Worm (Caenorhabditis elegans) whole organism, L4 larva: ENCODE data around the gene hhat-2.

ENCODE experiments used
- F37D6.2 ChIP-seq: sonication (generic microtip); optimal IDR thresholded peaks from 2 replicates; lab custom pipeline; 2016; ENCODE audit warnings: mild to moderate bottlenecking, missing genetic modification characterization, missing compliant biosample characterization
- F49E8.2 ChIP-seq: sonication (generic microtip); optimal IDR thresholded peaks from 2 replicates; lab custom pipeline; 2016; ENCODE audit warnings: missing compliant biosample characterization, mild to moderate bottlenecking, missing genetic modification characterization, borderline replicate concordance
- T20F7.1 ChIP-seq: fragments of 200-800 bp; sonication (Bioruptor generic); optimal IDR thresholded peaks from 2 replicates; lab custom pipeline; 2018; ENCODE audit warnings: mild to moderate bottlenecking, missing genetic modification characterization, missing compliant biosample characterization
- Y105C5A.15 ChIP-seq: fragments of 200-800 bp; sonication (Bioruptor generic); IDR thresholded peaks from 2 replicates; pipeline ENCODE4 v1.3.6; 2022; ENCODE audit warnings: missing genetic modification characterization, missing compliant biosample characterization
- Y48G9A.11 ChIP-seq: fragments of 200-800 bp; sonication (Bioruptor generic); IDR thresholded peaks from 2 replicates; pipeline ENCODE4 v1.3.6; 2022; ENCODE audit warnings: missing genetic modification reagents, missing genetic modification characterization, missing compliant biosample characterization
- aha-1 ChIP-seq: fragments of 150-350 bp; peaks from one replicate; lab custom pipeline; 2014; ENCODE audit warnings: missing biosample characterization, missing genetic modification characterization
- attf-4 ChIP-seq: sonication (generic microtip); optimal IDR thresholded peaks from 3 replicates; lab custom pipeline; 2017; ENCODE audit warnings: missing biosample characterization, missing genetic modification characterization
- ceh-82 ChIP-seq: sonication (generic microtip); optimal IDR thresholded peaks from 2 replicates; lab custom pipeline; 2017; ENCODE audit warnings: missing biosample characterization, missing genetic modification characterization
- ces-1 ChIP-seq: fragments of 150-350 bp; sonication (generic microtip); optimal IDR thresholded peaks from 4 replicates; lab custom pipeline; 2014; ENCODE audit warnings: missing biosample characterization, missing genetic modification reagents, missing genetic modification characterization
- daf-16 ChIP-seq, 3 experiments: sonication (generic microtip); optimal IDR thresholded peaks; 2 replicates each; lab custom pipeline; 2016 to 2017; ENCODE audit warnings: missing genetic modification characterization in 3 of 3, missing genetic modification reagents in 3 of 3, mild to moderate bottlenecking in 2 of 3, missing compliant biosample characterization in 2 of 3, missing biosample characterization in 1 of 3, moderate library complexity in 1 of 3
- dmd-6 ChIP-seq: fragments of 200-800 bp; sonication (Bioruptor generic); IDR thresholded peaks from 2 replicates; pipeline ENCODE4 v1.3.6; 2022; ENCODE audit warnings: missing genetic modification reagents, missing genetic modification characterization, missing compliant biosample characterization
- dmd-9 ChIP-seq: fragments of 200-800 bp; sonication (Bioruptor generic); IDR thresholded peaks from 2 replicates; pipeline ENCODE4 v1.3.6; 2022; ENCODE audit warnings: missing genetic modification reagents, missing genetic modification characterization, missing compliant biosample characterization
- dve-1 ChIP-seq: sonication (generic microtip); optimal IDR thresholded peaks from 2 replicates; lab custom pipeline; 2017; ENCODE audit warnings: antibody characterized with exemption, mild to moderate bottlenecking, missing genetic modification characterization, missing compliant biosample characterization; ENCODE audit not compliant: insufficient read depth
- egl-27 ChIP-seq: sonication (generic microtip); optimal IDR thresholded peaks from 3 replicates; lab custom pipeline; 2017; ENCODE audit warnings: missing biosample characterization, missing genetic modification reagents, missing genetic modification characterization
- gei-8 ChIP-seq: fragments of 200-800 bp; sonication (Bioruptor generic); optimal IDR thresholded peaks from 2 replicates; lab custom pipeline; 2018; ENCODE audit warnings: mild to moderate bottlenecking, missing genetic modification characterization, missing compliant biosample characterization
- hif-1 ChIP-seq, 2 experiments: sonication (generic microtip); optimal IDR thresholded peaks; 2 replicates each; lab custom pipeline; 2016 to 2017; ENCODE audit warnings: missing compliant biosample characterization in 2 of 2, missing genetic modification characterization in 2 of 2, missing genetic modification reagents in 2 of 2, missing genotype in 2 of 2, mild to moderate bottlenecking in 1 of 2
- hlh-30 ChIP-seq: sonication (generic microtip); optimal IDR thresholded peaks from 2 replicates; lab custom pipeline; 2017; ENCODE audit warnings: antibody characterized with exemption, mild to moderate bottlenecking, missing genetic modification characterization, missing compliant biosample characterization; ENCODE audit not compliant: insufficient read depth
- hmg-1.1 ChIP-seq: fragments of 200-800 bp; sonication (Bioruptor generic); IDR thresholded peaks from 2 replicates; pipeline ENCODE4 v1.3.6; 2022; ENCODE audit warnings: missing genetic modification reagents, missing genetic modification characterization, missing compliant biosample characterization
- lin-38 ChIP-seq: fragments of 200-800 bp; sonication (Bioruptor generic); IDR thresholded peaks from 2 replicates; pipeline ENCODE4 v1.3.6; 2022; ENCODE audit warnings: missing genetic modification reagents, missing genetic modification characterization, missing compliant biosample characterization
- lsy-2 ChIP-seq, 2 experiments: fragments of 150-350 bp in 1 of 2; sonication (generic microtip) in 1 of 2; optimal IDR thresholded peaks; 2 replicates each; lab custom pipeline; 2014 to 2017; ENCODE audit warnings: missing biosample characterization in 2 of 2, missing genetic modification characterization in 2 of 2
- madf-9 ChIP-seq: fragments of 200-800 bp; sonication (Bioruptor generic); conservative IDR thresholded peaks from 2 replicates; pipeline ENCODE4 v1.3.6; 2022; ENCODE audit warnings: missing genetic modification reagents, missing genetic modification characterization, missing compliant biosample characterization
- mep-1 ChIP-seq: fragments of 150-350 bp; sonication (generic microtip); optimal IDR thresholded peaks from 3 replicates; lab custom pipeline; 2014; ENCODE audit warnings: missing biosample characterization, missing genetic modification characterization
- mxl-2 ChIP-seq: fragments of 200-800 bp; sonication (Bioruptor generic); conservative IDR thresholded peaks from 2 replicates; pipeline ENCODE4 v1.3.6; 2022; ENCODE audit warnings: missing genetic modification reagents, missing genetic modification characterization, missing compliant biosample characterization
- nhr-10 ChIP-seq: fragments of 150-350 bp; optimal IDR thresholded peaks from 2 replicates; lab custom pipeline; 2014; ENCODE audit warnings: missing biosample characterization, missing genetic modification characterization
- nhr-11 ChIP-seq: fragments of 150-350 bp; optimal IDR thresholded peaks from 2 replicates; lab custom pipeline; 2014; ENCODE audit warnings: missing biosample characterization, missing genetic modification characterization
- nhr-28 ChIP-seq: fragments of 150-350 bp; optimal IDR thresholded peaks from 2 replicates; lab custom pipeline; 2014; ENCODE audit warnings: missing biosample characterization, missing genetic modification characterization
- nhr-6 ChIP-seq: fragments of 150-350 bp; optimal IDR thresholded peaks from 2 replicates; lab custom pipeline; 2014; ENCODE audit warnings: missing biosample characterization, missing genetic modification characterization
- php-3 ChIP-seq: fragments of 200-800 bp; sonication (Bioruptor generic); IDR thresholded peaks from 2 replicates; pipeline ENCODE4 v1.3.6; 2022; ENCODE audit warnings: missing genetic modification reagents, missing genetic modification characterization, missing compliant biosample characterization
- set-16 ChIP-seq: fragments of 200-800 bp; sonication (Bioruptor generic); IDR thresholded peaks from 2 replicates; pipeline ENCODE4 v1.3.6; 2022; ENCODE audit warnings: missing genetic modification reagents, missing genetic modification characterization, missing compliant biosample characterization
- snpc-1.2 ChIP-seq: fragments of 200-800 bp; sonication (Bioruptor generic); IDR thresholded peaks from 2 replicates; pipeline ENCODE4 v1.3.6; 2022; ENCODE audit warnings: missing genetic modification reagents, missing genetic modification characterization, missing compliant biosample characterization
- spr-1 ChIP-seq: sonication (generic microtip); optimal IDR thresholded peaks from 2 replicates; lab custom pipeline; 2016; ENCODE audit warnings: mild to moderate bottlenecking, missing genetic modification characterization, missing compliant biosample characterization
- unc-39 ChIP-seq: sonication (generic microtip); optimal IDR thresholded peaks from 2 replicates; lab custom pipeline; 2017; ENCODE audit warnings: missing biosample characterization, missing genetic modification characterization
- unc-62 ChIP-seq, 3 experiments: fragments of 150-350 bp in 1 of 3; sonication (generic microtip); optimal IDR thresholded peaks in 2 of 3; peaks in 1 of 3; 1 replicate in 1 of 3; 2 replicates in 2 of 3; lab custom pipeline; 2014 to 2017; ENCODE audit warnings: missing biosample characterization in 3 of 3, missing genetic modification characterization in 3 of 3, missing genetic modification reagents in 3 of 3, missing genotype in 1 of 3
- vab-7 ChIP-seq: fragments of 200-800 bp; sonication (Bioruptor generic); IDR thresholded peaks from 2 replicates; pipeline ENCODE4 v1.3.6; 2022; ENCODE audit warnings: missing genetic modification reagents, missing genetic modification characterization, missing compliant biosample characterization
- zfp-2 ChIP-seq: sonication (generic microtip); optimal IDR thresholded peaks from 2 replicates; lab custom pipeline; 2016; ENCODE audit warnings: mild to moderate bottlenecking, missing genetic modification characterization, missing compliant biosample characterization
- zfp-3 ChIP-seq: fragments of 200-800 bp; sonication (Bioruptor generic); conservative IDR thresholded peaks from 2 replicates; pipeline ENCODE4 v1.3.6; 2022; ENCODE audit warnings: missing genetic modification reagents, missing genetic modification characterization, missing compliant biosample characterization

Gene hhat-2

ce11 chrIV:14836885-14837284 lies 8.0 kb upstream of the hhat-2 start, which contains the start of gene Y57G11C.22:
Y57G11C.22 (plus strand) TSS chrIV:14837211.
- TF ChIP-seq snpc-1.2 (GFP tag; lab: Robert Waterston, UW): no peak
- TF ChIP-seq T20F7.1: no peak
- TF ChIP-seq F37D6.2 (tag; lab: Kevin White, UChicago): no peak
- TF ChIP-seq nhr-10 (tag; lab: Kevin White, UChicago): no peak
- no peak for TF ChIP-seq zfp-2 (tag; lab: Kevin White, UChicago)
- no peak for TF ChIP-seq dmd-6 (GFP tag; lab: Robert Waterston, UW)
- TF ChIP-seq hmg-1.1: peak; percentile 65
- no peak for TF ChIP-seq egl-27 (tag; lab: Kevin White, UChicago)
- no peak for TF ChIP-seq daf-16 (GFP tag; optimal IDR thresholded peaks at IDR 0.05; lab: Kevin White, UChicago)
- peak; percentile 28 for TF ChIP-seq daf-16 (tag; optimal IDR thresholded peaks at IDR 0.05; lab: Kevin White, UChicago)
- peak; percentile 10 for TF ChIP-seq hlh-30 (tag; lab: Kevin White, UChicago)
- TF ChIP-seq nhr-28 (tag; lab: Kevin White, UChicago): no peak
- peak in 1 of 2 experiments; percentile 47 for TF ChIP-seq lsy-2 (tag; optimal IDR thresholded peaks at IDR 0.05; lab: Kevin White, UChicago)
- TF ChIP-seq ceh-82 (tag; lab: Kevin White, UChicago): no peak
- TF ChIP-seq F49E8.2: no peak
- no peak for TF ChIP-seq nhr-11
- TF ChIP-seq aha-1 (tag; lab: Kevin White, UChicago): peak; percentile 83
- TF ChIP-seq mep-1 (tag; lab: Kevin White, UChicago): no peak

- no peak for TF ChIP-seq lin-38
- TF ChIP-seq attf-4: no peak
- no peak for TF ChIP-seq nhr-6 (tag; lab: Kevin White, UChicago)
- TF ChIP-seq dmd-9 (GFP tag; lab: Robert Waterston, UW): no peak
- no peak for TF ChIP-seq nhr-11
- no peak for TF ChIP-seq gei-8
- TF ChIP-seq ces-1: no peak
- TF ChIP-seq spr-1 (tag; lab: Kevin White, UChicago): no peak
- no peak for TF ChIP-seq Y48G9A.11 (GFP tag; lab: Robert Waterston, UW)
- 0 out of 2 replicates have a peak, but pooled peaks have one; percentile 17 for TF ChIP-seq php-3 (GFP tag; lab: Robert Waterston, UW)
- no peak for TF ChIP-seq set-16 (GFP tag; lab: Robert Waterston, UW)
- no peak for TF ChIP-seq daf-16 (GFP tag; optimal IDR thresholded peaks at IDR 0.05; lab: Kevin White, UChicago)
- peak; percentile 28 for TF ChIP-seq daf-16 (tag; optimal IDR thresholded peaks at IDR 0.05; lab: Kevin White, UChicago)
- no peak for TF ChIP-seq hif-1 (tag; optimal IDR thresholded peaks at IDR 0.05; lab: Kevin White, UChicago)
- TF ChIP-seq vab-7 (GFP tag; lab: Robert Waterston, UW): no peak
- TF ChIP-seq T20F7.1: no peak
- TF ChIP-seq mxl-2 (GFP tag; lab: Robert Waterston, UW): no peak
- no peak for TF ChIP-seq unc-39
- no peak for TF ChIP-seq madf-9 (GFP tag; lab: Robert Waterston, UW)
- peak; percentile 29 for TF ChIP-seq dve-1
- TF ChIP-seq Y105C5A.15 (GFP tag; lab: Robert Waterston, UW): no peak
- no peak for TF ChIP-seq zfp-3
- TF ChIP-seq, all 104 proteins: peak for 3
These were observed 4.6 kb upstream of the hhat-2 start for ce11 chrIV:14833537-14833936.

- TF ChIP-seq dve-1 (no peak), unc-62 (GFP tag; optimal IDR thresholded peaks at IDR 0.05 in 1 of 2; lab: Kevin White, UChicago) (peak in 1 of 2 experiments; percentile 72), unc-62 (tag; optimal IDR thresholded peaks at IDR 0.05; lab: Kevin White, UChicago) (no peak)
- TF ChIP-seq, all 104 proteins: peak for 1
These were observed 708 bp downstream of the hhat-2 start for ce11 chrIV:14828218-14828617.
